Worm (Caenorhabditis elegans) whole organism, L2 larva: ENCODE measurements around the gene unc-36.
A peak's percentile ranks its signal among the peaks of the same experiment; 100 is the strongest.

Source experiments
- C34F6.9 ChIP-seq: fragments of 150-350 bp; optimal IDR thresholded peaks from 2 replicates; lab custom pipeline; 2014; ENCODE audit warnings: missing biosample characterization, missing genetic modification characterization
- F13H6.1 ChIP-seq: sonication (generic microtip); optimal IDR thresholded peaks from 2 replicates; lab custom pipeline; 2016; ENCODE audit warnings: missing genetic modification characterization, missing compliant biosample characterization
- R02D3.7 ChIP-seq: fragments of 150-350 bp; optimal IDR thresholded peaks from 2 replicates; lab custom pipeline; 2014; ENCODE audit warnings: missing biosample characterization, missing genetic modification characterization
- Y55F3AM.14 ChIP-seq: fragments of 200-800 bp; sonication (Bioruptor generic); optimal IDR thresholded peaks from 2 replicates; lab custom pipeline; 2018; ENCODE audit warnings: mild to moderate bottlenecking, missing genetic modification characterization, missing compliant biosample characterization
- ZK546.5 ChIP-seq: sonication (generic microtip); optimal IDR thresholded peaks from 2 replicates; lab custom pipeline; 2017; ENCODE audit warnings: missing biosample characterization, missing genetic modification characterization
- alr-1 ChIP-seq: fragments of 150-350 bp; optimal IDR thresholded peaks from 2 replicates; lab custom pipeline; 2014; ENCODE audit warnings: missing biosample characterization, missing genetic modification characterization
- aly-2 ChIP-seq: fragments of 150-350 bp; optimal IDR thresholded peaks from 2 replicates; lab custom pipeline; 2014; ENCODE audit warnings: missing biosample characterization, missing genetic modification characterization
- ama-1 ChIP-seq: fragments of 150-350 bp; optimal IDR thresholded peaks from 2 replicates; lab custom pipeline; 2018; ENCODE audit warnings: inconsistent platforms
- blmp-1 ChIP-seq: sonication (generic microtip); optimal IDR thresholded peaks from 2 replicates; lab custom pipeline; 2017; ENCODE audit warnings: missing genetic modification characterization, mild to moderate bottlenecking, missing compliant biosample characterization, antibody characterized with exemption, moderate library complexity; ENCODE audit not compliant: insufficient read depth
- ceh-16 ChIP-seq: fragments of 150-350 bp; optimal IDR thresholded peaks from 2 replicates; lab custom pipeline; 2014; ENCODE audit warnings: missing biosample characterization, missing genetic modification characterization
- ceh-82 ChIP-seq: fragments of 150-350 bp; optimal IDR thresholded peaks from 2 replicates; lab custom pipeline; 2014; ENCODE audit warnings: missing biosample characterization, missing genetic modification characterization
- crh-2 ChIP-seq: sonication (generic microtip); optimal IDR thresholded peaks from 2 replicates; lab custom pipeline; 2017; ENCODE audit warnings: missing biosample characterization, missing genetic modification characterization
- elt-1 ChIP-seq: fragments of 150-350 bp; optimal IDR thresholded peaks from 2 replicates; lab custom pipeline; 2014; ENCODE audit warnings: missing biosample characterization, missing genetic modification characterization
- elt-3 ChIP-seq: sonication (generic microtip); optimal IDR thresholded peaks from 2 replicates; lab custom pipeline; 2017; ENCODE audit warnings: missing biosample characterization, missing genetic modification characterization
- fos-1 ChIP-seq: fragments of 150-350 bp; optimal IDR thresholded peaks from 2 replicates; lab custom pipeline; 2014; ENCODE audit warnings: missing biosample characterization, missing genetic modification characterization
- gmeb-1 ChIP-seq: fragments of 150-350 bp; optimal IDR thresholded peaks from 2 replicates; lab custom pipeline; 2014; ENCODE audit warnings: missing biosample characterization, missing genetic modification characterization
- lin-11 ChIP-seq: fragments of 150-350 bp; sonication (generic microtip); optimal IDR thresholded peaks from 2 replicates; lab custom pipeline; 2014; ENCODE audit warnings: missing biosample characterization, missing genetic modification characterization, inconsistent platforms, mixed read lengths
- lin-13 ChIP-seq: fragments of 150-350 bp; optimal IDR thresholded peaks from 2 replicates; lab custom pipeline; 2014; ENCODE audit warnings: missing biosample characterization, missing genetic modification reagents, missing genetic modification characterization
- lin-39 ChIP-seq: fragments of 150-350 bp; optimal IDR thresholded peaks from 2 replicates; lab custom pipeline; 2014; ENCODE audit warnings: missing biosample characterization, missing genetic modification reagents, missing genetic modification characterization
- lsy-2 ChIP-seq, 2 experiments: fragments of 150-350 bp in 1 of 2; sonication (generic microtip) in 1 of 2; optimal IDR thresholded peaks; 2 replicates each; lab custom pipeline; 2014 to 2017; ENCODE audit warnings: missing biosample characterization in 2 of 2, missing genetic modification characterization in 2 of 2
- mbf-1 ChIP-seq: sonication (generic microtip); optimal IDR thresholded peaks from 2 replicates; lab custom pipeline; 2017; ENCODE audit warnings: missing biosample characterization, missing genetic modification characterization
- mdl-1 ChIP-seq, 2 experiments: fragments of 150-350 bp in 1 of 2; sonication (generic microtip) in 1 of 2; optimal IDR thresholded peaks; 2 replicates each; lab custom pipeline; 2017; ENCODE audit warnings: missing biosample characterization in 2 of 2, missing genetic modification characterization in 2 of 2
- nhr-10 ChIP-seq: sonication (generic microtip); optimal IDR thresholded peaks from 2 replicates; lab custom pipeline; 2017; ENCODE audit warnings: missing biosample characterization, missing genetic modification characterization
- nhr-11 ChIP-seq: fragments of 150-350 bp; optimal IDR thresholded peaks from 2 replicates; lab custom pipeline; 2014; ENCODE audit warnings: missing biosample characterization, missing genetic modification characterization
- nhr-12 ChIP-seq: fragments of 150-350 bp; optimal IDR thresholded peaks from 2 replicates; lab custom pipeline; 2014; ENCODE audit warnings: missing biosample characterization, missing genetic modification characterization
- nhr-129 ChIP-seq: fragments of 150-350 bp; optimal IDR thresholded peaks from 2 replicates; lab custom pipeline; 2014; ENCODE audit warnings: missing biosample characterization, missing genetic modification characterization
- nhr-21 ChIP-seq: fragments of 150-350 bp; optimal IDR thresholded peaks from 2 replicates; lab custom pipeline; 2014; ENCODE audit warnings: missing biosample characterization, missing genetic modification characterization
- nhr-23 ChIP-seq: fragments of 150-350 bp; optimal IDR thresholded peaks from 2 replicates; lab custom pipeline; 2014; ENCODE audit warnings: missing biosample characterization, missing genetic modification reagents, missing genetic modification characterization
- nhr-25 ChIP-seq: fragments of 150-350 bp; sonication (generic microtip); optimal IDR thresholded peaks from 3 replicates; lab custom pipeline; 2014; ENCODE audit warnings: missing biosample characterization, missing genetic modification characterization
- nhr-6 ChIP-seq: fragments of 150-350 bp; optimal IDR thresholded peaks from 2 replicates; lab custom pipeline; 2014; ENCODE audit warnings: missing biosample characterization, missing genetic modification characterization
- nhr-77 ChIP-seq: fragments of 150-350 bp; optimal IDR thresholded peaks from 2 replicates; lab custom pipeline; 2014; ENCODE audit warnings: missing biosample characterization, missing genetic modification characterization
- peb-1 ChIP-seq: fragments of 150-350 bp; optimal IDR thresholded peaks from 2 replicates; lab custom pipeline; 2014; ENCODE audit warnings: missing biosample characterization, missing genetic modification characterization
- sem-4 ChIP-seq: fragments of 150-350 bp; optimal IDR thresholded peaks from 2 replicates; lab custom pipeline; 2014; ENCODE audit warnings: missing biosample characterization, missing genetic modification reagents, missing genetic modification characterization
- skn-1 ChIP-seq: sonication (generic microtip); optimal IDR thresholded peaks from 2 replicates; lab custom pipeline; 2017; ENCODE audit warnings: missing biosample characterization, missing genetic modification characterization
- sma-3 ChIP-seq: sonication (generic microtip); optimal IDR thresholded peaks from 2 replicates; lab custom pipeline; 2016; ENCODE audit warnings: missing genetic modification reagents, missing genetic modification characterization, missing compliant biosample characterization
- sma-9 ChIP-seq, 2 experiments: fragments of 150-350 bp in 1 of 2; sonication (generic microtip) in 1 of 2; optimal IDR thresholded peaks; 2 replicates each; lab custom pipeline; 2014 to 2016; ENCODE audit warnings: missing genetic modification characterization in 2 of 2, mild to moderate bottlenecking in 1 of 2, missing biosample characterization in 1 of 2, missing compliant biosample characterization in 1 of 2, missing genetic modification reagents in 1 of 2, moderate library complexity in 1 of 2
- unc-39 ChIP-seq: fragments of 150-350 bp; optimal IDR thresholded peaks from 2 replicates; lab custom pipeline; 2014; ENCODE audit warnings: missing biosample characterization, missing genetic modification characterization
- unc-55 ChIP-seq: fragments of 150-350 bp; sonication (generic microtip); optimal IDR thresholded peaks from 3 replicates; lab custom pipeline; 2014; ENCODE audit warnings: missing biosample characterization, missing genetic modification reagents, missing genetic modification characterization
- unc-62 ChIP-seq: fragments of 150-350 bp; optimal IDR thresholded peaks from 2 replicates; lab custom pipeline; 2014; ENCODE audit warnings: missing biosample characterization, missing genetic modification reagents, missing genetic modification characterization
- zag-1 ChIP-seq: fragments of 150-350 bp; optimal IDR thresholded peaks from 2 replicates; lab custom pipeline; 2014; ENCODE audit warnings: missing biosample characterization, missing genetic modification characterization
- ztf-1 ChIP-seq: fragments of 200-800 bp; sonication (Bioruptor generic); conservative IDR thresholded peaks from 2 replicates; pipeline ENCODE4 v1.3.6; 2022; ENCODE audit warnings: missing genetic modification characterization, missing compliant biosample characterization
- ztf-11 ChIP-seq: sonication (generic microtip); optimal IDR thresholded peaks from 2 replicates; lab custom pipeline; 2017; ENCODE audit warnings: missing biosample characterization, missing genetic modification characterization
- ztf-4 ChIP-seq: fragments of 150-350 bp; optimal IDR thresholded peaks from 2 replicates; lab custom pipeline; 2014; ENCODE audit warnings: missing biosample characterization, missing genetic modification characterization

The unc-36 gene

ce11 chrIII:8232634-8233033 is 31.6 kb upstream of the unc-36 start, which contains the start of gene henn-1:
Gene henn-1 (plus strand): TSS chrIII:8232651.
- no peak for TF ChIP-seq lin-39 (tag; lab: Kevin White, UChicago)
- TF ChIP-seq crh-2 (tag; lab: Kevin White, UChicago) = no peak
- no peak for TF ChIP-seq elt-3
- no peak for TF ChIP-seq lsy-2 (tag; optimal IDR thresholded peaks at IDR 0.05; lab: Kevin White, UChicago)
- TF ChIP-seq ama-1 (lab: Kevin White, UChicago) = no peak
- no peak for TF ChIP-seq R02D3.7
- no peak for TF ChIP-seq ceh-16 (tag; lab: Kevin White, UChicago)
- no peak for TF ChIP-seq ceh-82
- TF ChIP-seq, all 48 proteins: peak for 0

ce11 chrIII:8229480-8229879 is 28.5 kb upstream of the unc-36 start:
- TF ChIP-seq crh-2 (tag; lab: Kevin White, UChicago) = peak; percentile 42
- TF ChIP-seq nhr-11 (tag; lab: Kevin White, UChicago) = no peak
- TF ChIP-seq sma-9 (GFP tag; optimal IDR thresholded peaks at IDR 0.05; lab: Kevin White, UChicago) = peak; percentile 8
- TF ChIP-seq sma-9 (tag; optimal IDR thresholded peaks at IDR 0.05; lab: Kevin White, UChicago) = no peak
- no peak for TF ChIP-seq unc-55 (GFP tag; lab: Kevin White, UChicago)
- TF ChIP-seq nhr-129 (tag; lab: Kevin White, UChicago) = peak; percentile 2
- peak; percentile 48 for TF ChIP-seq C34F6.9
- no peak for TF ChIP-seq sma-3 (GFP tag; lab: Kevin White, UChicago)
- TF ChIP-seq F13H6.1 (tag; lab: Kevin White, UChicago) = no peak
- no peak for TF ChIP-seq lin-39 (tag; lab: Kevin White, UChicago)
- TF ChIP-seq ceh-16 (tag; lab: Kevin White, UChicago) = no peak
- no peak for TF ChIP-seq fos-1 (tag; lab: Kevin White, UChicago)
- peak; percentile 41 for TF ChIP-seq nhr-6 (tag; lab: Kevin White, UChicago)
- no peak for TF ChIP-seq unc-39 (tag; lab: Kevin White, UChicago)
- TF ChIP-seq mbf-1 (tag; lab: Kevin White, UChicago) = no peak
- no peak for TF ChIP-seq ceh-82
- peak in 1 of 2 experiments; percentile 57 for TF ChIP-seq lsy-2 (tag; optimal IDR thresholded peaks at IDR 0.05; lab: Kevin White, UChicago)

- no peak for TF ChIP-seq nhr-10 (tag; lab: Kevin White, UChicago)
- peak; percentile 44 for TF ChIP-seq nhr-25 (tag; lab: Kevin White, UChicago)
Observed at ce11 chrIII:8228916-8229315, 27.9 kb upstream of the unc-36 start.

ce11 chrIII:8227511-8227910 is 26.5 kb upstream of the unc-36 start, which contains the start of gene fbxl-1:
Gene fbxl-1 (plus strand): TSS chrIII:8227830.
- TF ChIP-seq R02D3.7 = no peak
- no peak for TF ChIP-seq peb-1 (tag; lab: Kevin White, UChicago)
- TF ChIP-seq lin-11 (tag; lab: Kevin White, UChicago) = peak; percentile 92
- TF ChIP-seq nhr-12 (tag; lab: Kevin White, UChicago) = no peak
- no peak for TF ChIP-seq unc-62 (GFP tag; lab: Kevin White, UChicago)
- TF ChIP-seq blmp-1 (tag; lab: Kevin White, UChicago) = no peak
- TF ChIP-seq Y55F3AM.14 (GFP tag; lab: Kevin White, UChicago) = peak; percentile 71
- no peak for TF ChIP-seq ama-1 (lab: Kevin White, UChicago)
- peak; percentile 53 for TF ChIP-seq sma-3 (GFP tag; lab: Kevin White, UChicago)
- no peak for TF ChIP-seq nhr-10 (tag; lab: Kevin White, UChicago)
- TF ChIP-seq skn-1 (tag; lab: Kevin White, UChicago) = no peak
- no peak for TF ChIP-seq aly-2 (tag; lab: Kevin White, UChicago)
- peak; percentile 44 for TF ChIP-seq gmeb-1 (tag; lab: Kevin White, UChicago)
- no peak for TF ChIP-seq nhr-23
- peak; percentile 70 for TF ChIP-seq fos-1 (tag; lab: Kevin White, UChicago)
- peak in 1 of 2 experiments; percentile 88 for TF ChIP-seq lsy-2 (tag; optimal IDR thresholded peaks at IDR 0.05; lab: Kevin White, UChicago)
- peak; percentile 96 for TF ChIP-seq C34F6.9
- TF ChIP-seq ztf-11 (tag; lab: Kevin White, UChicago) = no peak
- no peak for TF ChIP-seq mbf-1 (tag; lab: Kevin White, UChicago)
- no peak for TF ChIP-seq ceh-82
- peak; percentile 75 for TF ChIP-seq crh-2 (tag; lab: Kevin White, UChicago)
- peak; percentile 66 for TF ChIP-seq nhr-21 (tag; lab: Kevin White, UChicago)
- no peak for TF ChIP-seq nhr-11 (tag; lab: Kevin White, UChicago)
- no peak for TF ChIP-seq ZK546.5 (tag; lab: Kevin White, UChicago)
- TF ChIP-seq nhr-25 (tag; lab: Kevin White, UChicago) = peak; percentile 54
- TF ChIP-seq F13H6.1 (tag; lab: Kevin White, UChicago) = peak; percentile 87
- TF ChIP-seq unc-39 (tag; lab: Kevin White, UChicago) = no peak
- peak; percentile 88 for TF ChIP-seq sem-4 (tag; lab: Kevin White, UChicago)
- no peak for TF ChIP-seq alr-1
- TF ChIP-seq lin-39 (tag; lab: Kevin White, UChicago) = no peak
- no peak for TF ChIP-seq nhr-77
- peak; percentile 51 for TF ChIP-seq lin-13
- peak; percentile 78 to 92 for TF ChIP-seq mdl-1 (tag; optimal IDR thresholded peaks at IDR 0.05; lab: Kevin White, UChicago)
- TF ChIP-seq ztf-1 (GFP tag; lab: Robert Waterston, UW) = no peak
- peak; percentile 86 for TF ChIP-seq sma-9 (GFP tag; optimal IDR thresholded peaks at IDR 0.05; lab: Kevin White, UChicago)
- TF ChIP-seq sma-9 (tag; optimal IDR thresholded peaks at IDR 0.05; lab: Kevin White, UChicago) = no peak
- TF ChIP-seq nhr-129 (tag; lab: Kevin White, UChicago) = peak; percentile 91
- peak; percentile 76 for TF ChIP-seq unc-55 (GFP tag; lab: Kevin White, UChicago)
- TF ChIP-seq elt-1 (tag; lab: Kevin White, UChicago) = no peak
- peak; percentile 66 for TF ChIP-seq zag-1 (tag; lab: Kevin White, UChicago)
- no peak for TF ChIP-seq ceh-16 (tag; lab: Kevin White, UChicago)
- TF ChIP-seq ztf-4 (tag; lab: Kevin White, UChicago) = peak; percentile 38
